Worm (Caenorhabditis elegans) whole organism, young adult: ENCODE measurements around the gene C04E6.7.

ENCODE experiments used
- madf-6 ChIP-seq: fragments of 200-800 bp; sonication (Bioruptor generic); IDR thresholded peaks from 2 replicates; pipeline ENCODE4 v1.3.6; 2022; ENCODE audit warnings: missing genetic modification reagents, missing genetic modification characterization, missing compliant biosample characterization
- tlf-1 ChIP-seq: fragments of 200-800 bp; sonication (Bioruptor generic); optimal IDR thresholded peaks from 2 replicates; lab custom pipeline; 2018; ENCODE audit warnings: mild to moderate bottlenecking, missing genetic modification characterization, missing compliant biosample characterization

DNA sequence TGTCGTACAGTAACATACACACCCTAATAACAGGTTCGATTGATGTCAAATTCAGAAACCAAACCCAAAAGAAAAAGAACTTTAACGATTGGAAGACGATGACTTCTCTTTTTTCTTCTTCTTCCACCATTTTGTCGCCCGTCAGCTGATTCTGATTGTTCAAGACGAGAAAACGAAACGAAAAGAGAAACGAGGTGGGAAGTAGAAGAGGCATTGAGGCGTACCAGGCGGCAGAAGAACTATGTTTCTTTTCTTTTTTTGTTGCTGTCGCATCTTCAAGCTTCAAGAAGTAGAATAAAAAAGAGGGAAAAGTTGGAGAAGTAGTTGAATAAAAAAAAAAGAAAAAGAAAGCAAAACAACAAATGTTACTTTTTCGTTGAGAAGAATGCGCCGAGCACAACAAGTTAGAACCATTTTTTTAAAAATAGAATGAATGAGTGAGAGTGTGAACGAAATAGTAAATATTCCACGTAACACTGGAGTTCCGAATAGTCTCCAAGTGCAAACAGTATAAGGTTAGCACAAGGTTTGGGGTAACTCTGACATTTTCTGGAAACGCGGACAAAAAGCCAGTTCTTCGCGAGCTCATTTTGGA lies 45.0 kb upstream of the C04E6.7 start:
- no peak for TF ChIP-seq tlf-1 (GFP tag; lab: Kevin White, UChicago)
- no peak for TF ChIP-seq madf-6 (GFP tag; lab: Robert Waterston, UW)
